Fruit fly (Drosophila melanogaster) whole organism, embryonic: ENCODE results near the gene Irbp18.

Source experiments
- BEAF-32 ChIP-seq: fragments of 200-800 bp; sonication (Bioruptor generic); optimal IDR thresholded peaks from 3 replicates; lab custom pipeline; 2017; ENCODE audit warnings: missing biosample characterization, missing genetic modification characterization, mild to moderate bottlenecking, moderate library complexity, missing genetic modification reagents
- BtbVII ChIP-seq: fragments of 200-800 bp; sonication (Bioruptor generic); optimal IDR thresholded peaks from 3 replicates; lab custom pipeline; 2017; ENCODE audit warnings: missing biosample characterization, mild to moderate bottlenecking, missing genetic modification characterization
- CG10321 ChIP-seq: fragments of 200-800 bp; sonication (Bioruptor generic); IDR thresholded peaks from 2 replicates; pipeline ENCODE4 v1.3.6; 2022; ENCODE audit warnings: missing biosample characterization, missing genetic modification characterization
- CG15601 ChIP-seq: fragments of 200-800 bp; sonication (Bioruptor generic); optimal IDR thresholded peaks from 3 replicates; lab custom pipeline; 2019; ENCODE audit warnings: missing biosample characterization, mild to moderate bottlenecking, missing genetic modification characterization, moderate library complexity
- CG1647 ChIP-seq: fragments of 200-800 bp; sonication (Bioruptor generic); optimal IDR thresholded peaks from 3 replicates; lab custom pipeline; 2016; ENCODE audit warnings: missing biosample characterization, missing genetic modification characterization
- CG17568 ChIP-seq: fragments of 200-800 bp; sonication (Bioruptor generic); optimal IDR thresholded peaks from 2 replicates; lab custom pipeline; 2018; ENCODE audit warnings: missing biosample characterization, mild to moderate bottlenecking, missing genetic modification characterization, moderate library complexity
- CG17829 ChIP-seq: fragments of 200-800 bp; optimal IDR thresholded peaks from 2 replicates; lab custom pipeline; 2019; ENCODE audit warnings: missing biosample characterization, mild to moderate bottlenecking, missing genetic modification characterization, moderate library complexity
- CG18476 ChIP-seq: fragments of 200-800 bp; sonication (Bioruptor generic); optimal IDR thresholded peaks from 2 replicates; lab custom pipeline; 2016; ENCODE audit warnings: missing biosample characterization, mild to moderate bottlenecking, missing genetic modification characterization
- CG18599 ChIP-seq: fragments of 200-800 bp; sonication (Bioruptor generic); optimal IDR thresholded peaks from 3 replicates; lab custom pipeline; 2017; ENCODE audit warnings: missing biosample characterization, missing genetic modification characterization, mild to moderate bottlenecking, moderate library complexity, missing genetic modification reagents
- CG18764 ChIP-seq: fragments of 200-800 bp; sonication (Bioruptor generic); optimal IDR thresholded peaks from 3 replicates; lab custom pipeline; 2016; ENCODE audit warnings: missing biosample characterization, missing genetic modification characterization
- CG33557 ChIP-seq: fragments of 200-800 bp; sonication (Bioruptor generic); optimal IDR thresholded peaks from 2 replicates; lab custom pipeline; 2019; ENCODE audit warnings: missing biosample characterization, mild to moderate bottlenecking, missing genetic modification characterization, moderate library complexity
- CG4404 ChIP-seq: fragments of 200-800 bp; sonication (Bioruptor generic); IDR thresholded peaks from 2 replicates; pipeline ENCODE4 v1.3.6; 2022; ENCODE audit warnings: missing biosample characterization, missing genetic modification characterization
- CG4707 ChIP-seq: fragments of 200-800 bp; sonication (Bioruptor generic); optimal IDR thresholded peaks from 2 replicates; lab custom pipeline; 2018; ENCODE audit warnings: missing biosample characterization, mild to moderate bottlenecking, missing genetic modification characterization, moderate library complexity
- CG5180 ChIP-seq: fragments of 200-800 bp; sonication (Bioruptor generic); optimal IDR thresholded peaks from 3 replicates; lab custom pipeline; 2017; ENCODE audit warnings: missing biosample characterization, missing genetic modification characterization, mild to moderate bottlenecking, moderate library complexity, missing genetic modification reagents
- CG6175 ChIP-seq: fragments of 200-800 bp; sonication (Bioruptor generic); IDR thresholded peaks from 3 replicates; pipeline ENCODE4 v1.3.6; 2022; ENCODE audit warnings: missing biosample characterization, missing genetic modification characterization
- CG6791 ChIP-seq: fragments of 200-800 bp; sonication (Bioruptor generic); IDR thresholded peaks from 3 replicates; pipeline ENCODE4 v1.3.6; 2022; ENCODE audit warnings: missing biosample characterization, missing genetic modification characterization; ENCODE audit not compliant: partially characterized antibody
- CoRest ChIP-seq: fragments of 200-800 bp; sonication (Bioruptor generic); optimal IDR thresholded peaks from 3 replicates; lab custom pipeline; 2018; ENCODE audit warnings: missing biosample characterization, mild to moderate bottlenecking, missing genetic modification characterization, moderate library complexity
- Dp ChIP-seq: fragments of 200-800 bp; sonication (Bioruptor generic); optimal IDR thresholded peaks from 2 replicates; lab custom pipeline; 2018; ENCODE audit warnings: missing biosample characterization, mild to moderate bottlenecking, missing genetic modification characterization, moderate library complexity
- GATAe ChIP-seq: fragments of 200-800 bp; sonication (Bioruptor generic); conservative IDR thresholded peaks from 2 replicates; pipeline ENCODE4 v1.3.6; 2022; ENCODE audit warnings: missing biosample characterization, missing genetic modification characterization
- Hand ChIP-seq: fragments of 200-800 bp; sonication (Bioruptor generic); optimal IDR thresholded peaks from 2 replicates; lab custom pipeline; 2017; ENCODE audit warnings: mild to moderate bottlenecking, missing biosample characterization, missing genetic modification reagents, missing genetic modification characterization
- Hey ChIP-seq: fragments of 200-800 bp; sonication (Bioruptor generic); optimal IDR thresholded peaks from 3 replicates; lab custom pipeline; 2018; ENCODE audit warnings: missing biosample characterization, mild to moderate bottlenecking, missing genetic modification characterization
- Max ChIP-seq: fragments of 200-800 bp; sonication (Bioruptor generic); optimal IDR thresholded peaks from 2 replicates; lab custom pipeline; 2016; ENCODE audit warnings: missing biosample characterization, mild to moderate bottlenecking, missing genetic modification characterization
- Med ChIP-seq: fragments of 200-800 bp; sonication (Bioruptor generic); peaks from one replicate; lab custom pipeline; 2016; ENCODE audit warnings: missing biosample characterization, missing genetic modification characterization, mild to moderate bottlenecking, inconsistent platforms, moderate library complexity
- Oaz ChIP-seq: fragments of 200-800 bp; sonication (Bioruptor generic); IDR thresholded peaks from 2 replicates; pipeline ENCODE4 v1.3.6; 2022; ENCODE audit warnings: missing biosample characterization, missing genetic modification characterization
- Optix ChIP-seq: fragments of 200-800 bp; sonication (Bioruptor generic); IDR thresholded peaks from 3 replicates; pipeline ENCODE4 v1.3.6; 2022; ENCODE audit warnings: missing biosample characterization, missing genetic modification characterization
- Ptx1 ChIP-seq: fragments of 200-800 bp; sonication (Bioruptor generic); IDR thresholded peaks from 2 replicates; pipeline ENCODE4 v1.3.6; 2022; ENCODE audit warnings: missing biosample characterization, missing genetic modification characterization
- Ravus ChIP-seq: fragments of 200-800 bp; sonication (Bioruptor generic); IDR thresholded peaks from 2 replicates; pipeline ENCODE4 v1.3.6; 2022; ENCODE audit warnings: missing biosample characterization, missing genetic modification characterization
- Six4 ChIP-seq: fragments of 200-800 bp; sonication (Bioruptor generic); optimal IDR thresholded peaks from 2 replicates; lab custom pipeline; 2016; ENCODE audit warnings: missing biosample characterization, missing genetic modification characterization
- Spps ChIP-seq: fragments of 200-800 bp; sonication (Bioruptor generic); optimal IDR thresholded peaks from 2 replicates; lab custom pipeline; 2018; ENCODE audit warnings: missing biosample characterization, mild to moderate bottlenecking, missing genetic modification characterization
- TFAM ChIP-seq: fragments of 200-800 bp; sonication (Bioruptor generic); optimal IDR thresholded peaks from 2 replicates; lab custom pipeline; 2017; ENCODE audit warnings: missing biosample characterization, missing genetic modification characterization, inconsistent platforms
- Taf1 ChIP-seq: fragments of 200-800 bp; sonication (Bioruptor generic); IDR thresholded peaks from 2 replicates; pipeline ENCODE4 v1.3.6; 2022; ENCODE audit warnings: missing biosample characterization, missing genetic modification characterization
- crp ChIP-seq, 2 experiments: fragments of 200-800 bp; sonication (Bioruptor generic); optimal IDR thresholded peaks; 2 replicates in 1 of 2; 3 replicates in 1 of 2; lab custom pipeline; 2017; ENCODE audit warnings: missing biosample characterization in 2 of 2, missing genetic modification characterization in 2 of 2, mild to moderate bottlenecking in 1 of 2, moderate library complexity in 1 of 2
- da ChIP-seq: fragments of 200-800 bp; sonication (Bioruptor generic); optimal IDR thresholded peaks from 2 replicates; lab custom pipeline; 2016; ENCODE audit warnings: missing biosample characterization, missing genetic modification characterization
- gcm ChIP-seq: fragments of 200-800 bp; sonication (Bioruptor generic); optimal IDR thresholded peaks from 2 replicates; lab custom pipeline; 2019; ENCODE audit warnings: missing biosample characterization, mild to moderate bottlenecking, missing genetic modification characterization, moderate library complexity
- gro ChIP-seq: fragments of 200-800 bp; sonication (Bioruptor generic); optimal IDR thresholded peaks from 2 replicates; lab custom pipeline; 2016; ENCODE audit warnings: missing biosample characterization, missing genetic modification characterization
- ham ChIP-seq: fragments of 200-800 bp; sonication (Bioruptor generic); IDR thresholded peaks from 2 replicates; pipeline ENCODE4 v1.3.6; 2022; ENCODE audit warnings: missing biosample characterization, missing genetic modification characterization
- hkb ChIP-seq, 2 experiments: fragments of 200-800 bp in 1 of 2; fragments of >200 bp in 1 of 2; sonication (Bioruptor generic) in 1 of 2; IDR thresholded peaks in 1 of 2; optimal IDR thresholded peaks in 1 of 2; 2 replicates each; pipeline versions ENCODE4 v1.3.6 to Lab custom; 2017 to 2022; ENCODE audit warnings: missing biosample characterization in 1 of 2, missing genetic modification characterization in 1 of 2
- hth ChIP-seq: fragments of >200 bp; optimal IDR thresholded peaks from 2 replicates; lab custom pipeline; 2017; ENCODE audit warnings: inconsistent platforms
- lov ChIP-seq, 2 experiments: fragments of 200-800 bp in 1 of 2; fragments of >200 bp in 1 of 2; sonication (Bioruptor generic) in 1 of 2; IDR thresholded peaks in 1 of 2; optimal IDR thresholded peaks in 1 of 2; 2 replicates in 1 of 2; 3 replicates in 1 of 2; pipeline versions ENCODE4 v1.3.6 to Lab custom; 2017 to 2022; ENCODE audit warnings: missing biosample characterization in 1 of 2, missing genetic modification characterization in 1 of 2
- nau ChIP-seq: fragments of 200-800 bp; sonication (Bioruptor generic); optimal IDR thresholded peaks from 3 replicates; lab custom pipeline; 2017; ENCODE audit warnings: missing biosample characterization, mild to moderate bottlenecking, missing genetic modification characterization, missing genetic modification reagents
- pho ChIP-seq: fragments of 200-800 bp; sonication (Bioruptor generic); optimal IDR thresholded peaks from 2 replicates; lab custom pipeline; 2016; ENCODE audit warnings: missing biosample characterization, missing genetic modification characterization
- pros ChIP-seq: fragments of 200-800 bp; sonication (Bioruptor generic); optimal IDR thresholded peaks from 3 replicates; lab custom pipeline; 2019; ENCODE audit warnings: missing biosample characterization, mild to moderate bottlenecking, missing genetic modification characterization, moderate library complexity
- psq ChIP-seq: fragments of 200-800 bp; sonication (Bioruptor generic); optimal IDR thresholded peaks from 2 replicates; lab custom pipeline; 2017; ENCODE audit warnings: missing biosample characterization, missing genetic modification characterization
- sens ChIP-seq: fragments of 200-800 bp; sonication (Bioruptor generic); peaks from one replicate; lab custom pipeline; 2016; ENCODE audit warnings: missing biosample characterization, missing genetic modification characterization
- slp2 ChIP-seq: fragments of 200-800 bp; sonication (Bioruptor generic); optimal IDR thresholded peaks from 2 replicates; lab custom pipeline; 2016; ENCODE audit warnings: missing biosample characterization, missing genetic modification characterization
- sqz ChIP-seq: fragments of 200-800 bp; sonication (Bioruptor generic); optimal IDR thresholded peaks from 3 replicates; lab custom pipeline; 2018; ENCODE audit warnings: missing biosample characterization, mild to moderate bottlenecking, missing genetic modification characterization
- stc ChIP-seq: fragments of 200-800 bp; sonication (Bioruptor generic); IDR thresholded peaks from 2 replicates; pipeline ENCODE4 v1.3.6; 2022; ENCODE audit warnings: missing biosample characterization, missing genetic modification characterization
- tin ChIP-seq: fragments of 200-800 bp; sonication (Bioruptor generic); optimal IDR thresholded peaks from 3 replicates; lab custom pipeline; 2016; ENCODE audit warnings: missing biosample characterization, missing genetic modification characterization
- unc-4 ChIP-seq: fragments of 200-800 bp; sonication (Bioruptor generic); IDR thresholded peaks from 2 replicates; pipeline ENCODE4 v1.3.6; 2022; ENCODE audit warnings: missing biosample characterization, missing genetic modification characterization; ENCODE audit not compliant: partially characterized antibody

Irbp18 gene

DNA sequence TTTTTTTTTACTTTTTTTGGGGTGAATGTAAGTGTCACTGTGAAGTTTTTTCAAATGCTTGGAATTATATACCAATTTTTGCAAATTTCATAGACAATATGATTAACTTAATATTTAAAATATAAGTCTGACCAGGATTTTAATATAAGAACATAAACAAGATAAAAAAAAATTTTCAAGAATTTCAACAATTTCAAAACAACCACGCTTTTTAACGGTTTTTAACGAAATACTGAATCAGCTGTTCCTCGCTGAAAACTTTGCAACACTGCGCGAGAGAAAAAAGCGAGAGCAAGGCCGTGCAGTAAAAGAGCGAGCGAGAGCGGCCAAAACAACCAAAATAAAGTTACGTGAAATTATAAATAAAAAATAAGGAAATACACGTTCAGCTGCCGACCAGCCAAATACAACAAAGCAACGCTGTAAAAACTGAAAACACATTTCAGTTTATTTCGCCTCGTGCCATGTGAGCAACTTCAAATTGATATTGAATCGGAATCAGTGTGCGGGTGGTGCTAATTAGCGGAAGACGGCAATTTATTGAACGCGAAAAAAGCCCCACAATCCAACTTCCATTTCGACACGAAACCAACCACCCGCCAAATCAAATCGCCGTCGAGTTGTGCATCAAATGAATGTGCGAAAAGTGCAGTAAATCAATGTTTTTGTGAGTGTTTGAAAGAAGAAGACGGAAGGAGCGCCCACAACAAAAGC lies 1.6 kb downstream of the Irbp18 start, which contains the start of the genes CG46439, Iyd and CG33947 (continued):
- TF ChIP-seq gcm (peak; percentile 54), crp (GFP tag; optimal IDR thresholded peaks at IDR 0.05; lab: Kevin White, UChicago) (peak; percentile 70 to 93), CG33557 (GFP tag; lab: Kevin White, UChicago) (no peak), Med (peak; percentile 89), CG17829 (peak; percentile 29), Six4 (no peak), unc-4 (peak; percentile 40; the same call in 1 of the 2 replicates), CG18764 (GFP tag; lab: Kevin White, UChicago) (no peak), TFAM (GFP tag; lab: Kevin White, UChicago) (no peak), lov (optimal IDR thresholded peaks at IDR 0.05; lab: Kevin White, UChicago) (no peak), lov (GFP tag; IDR thresholded peaks at IDR 0.05; lab: Robert Waterston, UW) (no peak), CG18476 (no peak), da (GFP tag; lab: Kevin White, UChicago) (no peak), tin (GFP tag; lab: Kevin White, UChicago) (no peak), CG6175 (GFP tag; lab: Robert Waterston, UW) (no peak), Ravus (GFP tag; lab: Robert Waterston, UW) (no peak), CoRest (tag; lab: Kevin White, UChicago) (no peak), Spps (tag; lab: Kevin White, UChicago) (no peak), nau (GFP tag; lab: Kevin White, UChicago) (peak; percentile 59), CG18599 (GFP tag; lab: Kevin White, UChicago) (no peak), Hey (tag; lab: Kevin White, UChicago) (no peak), GATAe (GFP tag; lab: Robert Waterston, UW) (no peak), ham (GFP tag; lab: Robert Waterston, UW) (no peak), sqz (peak; percentile 60), Optix (GFP tag; lab: Robert Waterston, UW) (0 out of 3 replicates have a peak, but pooled peaks have one; percentile 6), Taf1 (GFP tag; lab: Robert Waterston, UW) (no peak), CG4404 (no peak), CG10321 (GFP tag; lab: Robert Waterston, UW) (no peak), Oaz (GFP tag; lab: Robert Waterston, UW) (no peak), CG17568 (peak; percentile 25), CG15601 (tag; lab: Kevin White, UChicago) (no peak), BEAF-32 (GFP tag; lab: Kevin White, UChicago) (no peak), slp2 (GFP tag; lab: Kevin White, UChicago) (no peak), BtbVII (GFP tag; lab: Kevin White, UChicago) (peak; percentile 20), CG4707 (GFP tag; lab: Kevin White, UChicago) (no peak), hth (lab: Kevin White, UChicago) (no peak), psq (GFP tag; lab: Kevin White, UChicago) (no peak), hkb (optimal IDR thresholded peaks at IDR 0.05; lab: Kevin White, UChicago) (no peak), hkb (GFP tag; IDR thresholded peaks at IDR 0.05; lab: Robert Waterston, UW) (peak; percentile 37; the same call in 1 of the 2 replicates), pros (peak; percentile 37), sens (GFP tag; lab: Kevin White, UChicago) (peak; percentile 82), Ptx1 (GFP tag; lab: Robert Waterston, UW) (no peak), CG6791 (GFP tag; lab: Robert Waterston, UW) (no peak), pho (no peak), Dp (GFP tag; lab: Kevin White, UChicago) (peak; percentile 67), gro (GFP tag; lab: Kevin White, UChicago) (no peak), Hand (GFP tag; lab: Kevin White, UChicago) (peak; percentile 58), CG1647 (GFP tag; lab: Kevin White, UChicago) (no peak), stc (GFP tag; lab: Robert Waterston, UW) (no peak), Max (GFP tag; lab: Kevin White, UChicago) (no peak), CG5180 (no peak)
